Fruit fly (Drosophila melanogaster): Measurements from ENCODE around the gene CG33640.

The CG33640 gene

DNA sequence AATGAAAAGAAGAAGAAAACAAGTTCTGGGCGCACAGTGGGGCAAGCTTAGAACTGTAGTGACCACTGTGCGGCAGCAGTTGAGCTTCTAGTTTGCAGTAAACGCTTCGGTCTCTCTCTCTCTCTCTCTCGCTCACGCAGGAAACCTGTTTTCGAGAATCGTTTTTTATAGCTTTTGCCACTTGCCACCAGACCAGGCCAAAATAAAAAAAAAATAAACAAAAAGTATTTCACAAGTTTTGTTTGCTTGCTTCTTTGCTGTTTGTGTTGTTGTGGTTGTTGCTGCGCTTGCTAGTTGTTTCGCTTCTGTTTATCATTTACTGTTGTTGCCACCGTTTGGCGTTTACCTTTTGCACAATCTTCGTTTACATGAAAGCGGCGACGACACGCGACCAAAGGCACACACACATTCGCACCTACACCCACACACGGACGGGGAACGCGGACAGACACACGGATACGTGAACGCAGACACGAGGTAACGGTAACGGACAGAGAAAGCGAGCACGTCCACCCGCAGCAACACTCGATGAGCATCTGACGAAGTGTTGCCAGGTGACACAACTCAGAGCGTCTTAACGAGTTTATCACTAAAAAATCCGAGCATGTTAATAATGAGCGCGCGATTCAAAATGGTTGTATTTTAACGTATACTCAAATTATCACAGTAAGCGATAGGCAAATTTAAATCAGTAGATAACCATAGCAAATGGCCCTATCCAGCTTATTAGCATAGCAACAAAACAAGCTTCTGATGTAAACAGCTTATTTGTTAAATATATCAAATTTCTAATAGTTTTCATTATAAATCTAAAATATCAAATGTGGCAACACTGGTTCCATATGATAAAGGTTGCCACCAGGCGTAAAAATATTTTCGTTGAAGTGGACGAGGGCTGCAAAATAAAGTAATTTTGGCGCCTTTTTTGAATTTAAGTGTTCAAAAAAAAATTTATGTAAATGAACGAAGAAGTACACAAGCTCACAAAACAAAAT lies 21.4 kb downstream of the CG33640 start, which contains the start of gene B4:
B4 (minus strand) TSS at position 543 of the 995 bp plus-strand sequence.
- TF ChIP-seq OdsH (GFP tag; optimal IDR thresholded peaks at IDR 0.05) (no peak), GATAd (GFP tag; optimal IDR thresholded peaks at IDR 0.05) (no peak), CG9705 (GFP tag; optimal IDR thresholded peaks at IDR 0.05) (no peak), sv (GFP tag; optimal IDR thresholded peaks at IDR 0.05) (peak; percentile 16), rgr (GFP tag; optimal IDR thresholded peaks at IDR 0.05) (peak; percentile 56), CG32264 (GFP tag; optimal IDR thresholded peaks at IDR 0.05) (no peak), Vsx2 (GFP tag; optimal IDR thresholded peaks at IDR 0.05; ENCODE audit: partially characterized antibody) (peak; percentile 61), dsf (GFP tag; optimal IDR thresholded peaks at IDR 0.05; ENCODE audit: borderline replicate concordance) (no peak), Hr78 (GFP tag; optimal IDR thresholded peaks at IDR 0.05) (no peak), Rel (GFP tag; optimal IDR thresholded peaks at IDR 0.05) (no peak), Rel (tag; optimal IDR thresholded peaks at IDR 0.05) (peak; percentile 20), HLH106 (tag; optimal IDR thresholded peaks at IDR 0.05) (no peak), Hr83 (GFP tag; optimal IDR thresholded peaks at IDR 0.05; ENCODE audit: poor library complexity, severe bottlenecking) (peak; percentile 87), Mio (GFP tag; optimal IDR thresholded peaks at IDR 0.05) (no peak), jim (GFP tag; optimal IDR thresholded peaks at IDR 0.05) (peak; percentile 72), psq (GFP tag; optimal IDR thresholded peaks at IDR 0.05) (peak; percentile 54), Hnf4 (GFP tag; optimal IDR thresholded peaks at IDR 0.05) (peak; percentile 42), fru (GFP tag; optimal IDR thresholded peaks at IDR 0.05) (no peak), Dfd (GFP tag; optimal IDR thresholded peaks at IDR 0.05) (no peak), tai (GFP tag; optimal IDR thresholded peaks at IDR 0.05) (peak; percentile 46), CrebA (GFP tag; optimal IDR thresholded peaks at IDR 0.05; ENCODE audit: borderline replicate concordance) (no peak), lola (GFP tag; optimal IDR thresholded peaks at IDR 0.05) (no peak), sage (GFP tag; optimal IDR thresholded peaks at IDR 0.05) (no peak), N (GFP tag; optimal IDR thresholded peaks at IDR 0.05) (no peak), pan (optimal IDR thresholded peaks at IDR 0.05) (no peak), dl (GFP tag; optimal IDR thresholded peaks at IDR 0.05; ENCODE audit: insufficient read depth in 1 of 2, partially characterized antibody in 2 of 2) (peak; percentile 32 to 36), dmrt93B (GFP tag; optimal IDR thresholded peaks at IDR 0.05) (no peak), Abd-B (GFP tag; optimal IDR thresholded peaks at IDR 0.05) (no peak), Jra (GFP tag; optimal IDR thresholded peaks at IDR 0.05) (peak; percentile 70), h (GFP tag; optimal IDR thresholded peaks at IDR 0.05) (peak; percentile 93), Sp1 (GFP tag; optimal IDR thresholded peaks at IDR 0.05) (peak; percentile 30), ey (GFP tag; optimal IDR thresholded peaks at IDR 0.05) (peak; percentile 7), brk (GFP tag; optimal IDR thresholded peaks at IDR 0.05) (no peak), Myc (optimal IDR thresholded peaks at IDR 0.05) (no peak), Dif (GFP tag; optimal IDR thresholded peaks at IDR 0.05; ENCODE audit: partially characterized antibody) (peak; percentile 81), usp (GFP tag; optimal IDR thresholded peaks at IDR 0.05) (no peak), woc (GFP tag; optimal IDR thresholded peaks at IDR 0.05) (no peak), foxo (GFP tag; optimal IDR thresholded peaks at IDR 0.05) (peak in 1 of 2 experiments; percentile 1), br (GFP tag; optimal IDR thresholded peaks at IDR 0.05) (peak; percentile 20)

DNA sequence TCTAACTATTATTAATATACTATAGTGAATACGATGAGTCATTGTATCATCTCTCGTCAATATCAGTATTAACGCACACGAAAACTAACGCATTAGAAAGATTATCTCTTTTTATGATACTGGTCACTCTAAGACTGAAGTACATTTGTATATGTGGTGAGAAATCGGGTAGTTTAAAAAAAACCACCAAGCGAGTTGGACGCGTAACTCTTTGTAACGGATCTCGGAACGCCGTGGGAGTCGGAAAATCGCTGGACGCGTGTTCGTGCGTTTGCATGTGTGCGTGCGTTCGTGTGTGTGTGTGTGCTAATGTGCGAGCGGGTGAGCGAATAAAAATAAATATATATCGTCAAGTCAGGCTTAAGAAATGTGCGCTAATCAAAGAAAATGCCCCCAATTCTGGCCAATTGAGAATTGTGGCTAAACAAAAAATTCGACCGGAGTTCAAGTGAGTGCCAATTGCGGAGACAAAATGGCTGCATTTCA lies 22.4 kb downstream of the CG33640 start, which contains the start of gene kuz:
kuz (plus strand) TSS at position 167 of the 486 bp plus-strand sequence.
- TF ChIP-seq Mio (GFP tag; optimal IDR thresholded peaks at IDR 0.05) (no peak), Dfd (GFP tag; optimal IDR thresholded peaks at IDR 0.05) (peak; percentile 72), Jra (GFP tag; optimal IDR thresholded peaks at IDR 0.05) (peak; percentile 59), pan (optimal IDR thresholded peaks at IDR 0.05) (no peak), OdsH (GFP tag; optimal IDR thresholded peaks at IDR 0.05) (no peak), sage (GFP tag; optimal IDR thresholded peaks at IDR 0.05) (peak; percentile 24), Rel (GFP tag; optimal IDR thresholded peaks at IDR 0.05) (no peak), Rel (tag; optimal IDR thresholded peaks at IDR 0.05) (peak; percentile 77), dsf (GFP tag; optimal IDR thresholded peaks at IDR 0.05; ENCODE audit: borderline replicate concordance) (no peak), usp (GFP tag; optimal IDR thresholded peaks at IDR 0.05) (no peak), h (GFP tag; optimal IDR thresholded peaks at IDR 0.05) (peak; percentile 65), ey (GFP tag; optimal IDR thresholded peaks at IDR 0.05) (no peak), rgr (GFP tag; optimal IDR thresholded peaks at IDR 0.05) (no peak), CrebA (GFP tag; optimal IDR thresholded peaks at IDR 0.05; ENCODE audit: borderline replicate concordance) (peak; percentile 13), woc (GFP tag; optimal IDR thresholded peaks at IDR 0.05) (peak; percentile 23), br (GFP tag; optimal IDR thresholded peaks at IDR 0.05) (peak; percentile 33), Hr83 (GFP tag; optimal IDR thresholded peaks at IDR 0.05; ENCODE audit: poor library complexity, severe bottlenecking) (peak; percentile 83), Sp1 (GFP tag; optimal IDR thresholded peaks at IDR 0.05) (peak; percentile 50), dmrt93B (GFP tag; optimal IDR thresholded peaks at IDR 0.05) (no peak), psq (GFP tag; optimal IDR thresholded peaks at IDR 0.05) (no peak), dl (GFP tag; optimal IDR thresholded peaks at IDR 0.05; ENCODE audit: insufficient read depth in 1 of 2, partially characterized antibody in 2 of 2) (peak in 1 of 2 experiments; percentile 55), Vsx2 (GFP tag; optimal IDR thresholded peaks at IDR 0.05; ENCODE audit: partially characterized antibody) (peak; percentile 86), CG32264 (GFP tag; optimal IDR thresholded peaks at IDR 0.05) (no peak), fru (GFP tag; optimal IDR thresholded peaks at IDR 0.05) (peak; percentile 30), CG9705 (GFP tag; optimal IDR thresholded peaks at IDR 0.05) (no peak), Abd-B (GFP tag; optimal IDR thresholded peaks at IDR 0.05) (no peak), HLH106 (tag; optimal IDR thresholded peaks at IDR 0.05) (peak; percentile 44), foxo (GFP tag; optimal IDR thresholded peaks at IDR 0.05) (peak in 1 of 2 experiments; percentile 19), Myc (optimal IDR thresholded peaks at IDR 0.05) (no peak), GATAd (GFP tag; optimal IDR thresholded peaks at IDR 0.05) (no peak), jim (GFP tag; optimal IDR thresholded peaks at IDR 0.05) (no peak), Hnf4 (GFP tag; optimal IDR thresholded peaks at IDR 0.05) (peak; percentile 62), brk (GFP tag; optimal IDR thresholded peaks at IDR 0.05) (peak; percentile 40), N (GFP tag; optimal IDR thresholded peaks at IDR 0.05) (no peak), lola (GFP tag; optimal IDR thresholded peaks at IDR 0.05) (no peak), tai (GFP tag; optimal IDR thresholded peaks at IDR 0.05) (no peak), sv (GFP tag; optimal IDR thresholded peaks at IDR 0.05) (no peak), Dif (GFP tag; optimal IDR thresholded peaks at IDR 0.05; ENCODE audit: partially characterized antibody) (peak; percentile 32)

All from whole organism, wandering third instar larva.